Fruit fly (Drosophila melanogaster): ENCODE measurements around the gene CG11068.

CG11068 gene

DNA sequence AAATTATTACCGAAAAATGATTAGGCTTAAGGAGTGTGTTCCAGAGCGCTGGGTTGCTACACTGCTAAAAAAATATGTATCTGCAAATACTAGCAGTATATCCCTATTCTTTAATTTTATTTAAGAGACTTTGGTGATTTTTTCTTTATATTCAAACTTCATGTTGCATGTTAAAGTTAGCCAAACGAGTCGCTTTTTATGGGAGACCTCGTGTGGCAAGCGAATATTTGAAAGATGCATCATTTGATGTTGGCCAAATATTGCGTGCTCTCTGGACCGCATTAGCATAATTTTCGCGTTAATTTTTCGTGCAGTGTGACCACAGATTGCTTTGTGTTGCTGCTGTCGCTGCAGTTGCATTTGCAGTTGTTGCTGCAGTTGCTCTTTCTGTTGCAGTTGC is 47.9 kb upstream of the CG11068 start:
- TF ChIP-seq CG6276 (GFP tag; optimal IDR thresholded peaks at IDR 0.05) (peak; percentile 32), svp (GFP tag) (no peak), OdsH (GFP tag; optimal IDR thresholded peaks at IDR 0.05) (peak; percentile 11), CG4318 (GFP tag; optimal IDR thresholded peaks at IDR 0.05) (peak; percentile 15), eg (GFP tag; IDR thresholded peaks at IDR 0.05) (no peak), Eip78C (GFP tag) (peak; percentile 54), CG6163 (GFP tag; IDR thresholded peaks at IDR 0.05) (no peak), CG8119 (GFP tag; IDR thresholded peaks at IDR 0.05) (peak; percentile 45; the same call in 2 of the 3 replicates), CG32006 (GFP tag; optimal IDR thresholded peaks at IDR 0.05) (peak; percentile 57), Sox15 (GFP tag; optimal IDR thresholded peaks at IDR 0.05) (no peak), CG15336 (GFP tag; IDR thresholded peaks at IDR 0.05) (peak; percentile 44), Hr4 (GFP tag; optimal IDR thresholded peaks at IDR 0.05) (peak; percentile 51)

DNA sequence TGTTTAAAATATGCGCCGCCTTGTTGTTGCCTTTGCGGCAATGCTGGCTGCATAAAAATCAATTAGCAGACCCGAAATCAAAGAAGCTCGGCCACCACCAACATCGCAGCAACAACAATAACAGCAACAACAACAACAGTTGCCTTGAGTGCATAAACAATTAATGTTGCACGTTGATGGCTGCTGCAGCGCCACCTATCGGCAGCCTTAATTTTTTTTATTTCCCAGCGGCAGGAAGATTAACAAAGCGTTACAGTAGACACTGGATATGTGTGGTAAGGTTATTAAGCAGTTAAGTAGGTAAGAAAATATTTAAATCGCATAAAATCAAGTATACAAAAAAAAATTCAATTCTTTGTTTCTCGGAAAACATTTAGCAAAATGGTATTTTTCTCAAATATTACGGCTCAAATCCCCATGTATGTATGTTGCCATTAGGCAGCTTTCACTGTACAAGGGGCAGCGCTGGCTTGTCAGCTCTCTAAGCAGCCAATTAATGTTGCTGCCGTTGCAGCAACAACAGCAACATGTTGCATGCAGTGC is 46.0 kb upstream of the CG11068 start:
- peak; percentile 43 for TF ChIP-seq Hr39 (GFP tag; optimal IDR thresholded peaks at IDR 0.05)
- TF ChIP-seq fd85E (GFP tag; optimal IDR thresholded peaks at IDR 0.05) = no peak
- TF ChIP-seq CG8119 (GFP tag; IDR thresholded peaks at IDR 0.05) = peak; percentile 79
- TF ChIP-seq Sox15 (GFP tag; optimal IDR thresholded peaks at IDR 0.05) = no peak
- peak; percentile 63 for TF ChIP-seq pdm3 (GFP tag; optimal IDR thresholded peaks at IDR 0.05)
- no peak for TF ChIP-seq salr (GFP tag; optimal IDR thresholded peaks at IDR 0.05)
- TF ChIP-seq cyc (GFP tag; optimal IDR thresholded peaks at IDR 0.05) = peak; percentile 8
- no peak for TF ChIP-seq fd59A (GFP tag; optimal IDR thresholded peaks at IDR 0.05)
- TF ChIP-seq CG8632 (GFP tag; optimal IDR thresholded peaks at IDR 0.05) = peak; percentile 15
- TF ChIP-seq lz (GFP tag; optimal IDR thresholded peaks at IDR 0.05) = peak; percentile 36
- TF ChIP-seq vri (GFP tag; optimal IDR thresholded peaks at IDR 0.05) = no peak
- TF ChIP-seq Smox (GFP tag; optimal IDR thresholded peaks at IDR 0.05) = no peak
- TF ChIP-seq Hr4 (GFP tag; optimal IDR thresholded peaks at IDR 0.05) = peak; percentile 84
- peak; percentile 67 for TF ChIP-seq CG6276 (GFP tag; optimal IDR thresholded peaks at IDR 0.05)
- no peak for TF ChIP-seq Ets96B (tag; optimal IDR thresholded peaks at IDR 0.05)
- TF ChIP-seq CG3032 (tag; optimal IDR thresholded peaks at IDR 0.05) = peak; percentile 29
- peak; percentile 70 for TF ChIP-seq CG15336 (GFP tag; IDR thresholded peaks at IDR 0.05)
- no peak for TF ChIP-seq CG7368 (GFP tag; optimal IDR thresholded peaks at IDR 0.05)
- TF ChIP-seq CG1621 (tag; optimal IDR thresholded peaks at IDR 0.05) = no peak
- TF ChIP-seq Hr38 (GFP tag; optimal IDR thresholded peaks at IDR 0.05) = no peak
- peak; percentile 29 for TF ChIP-seq Eip75B (GFP tag; optimal IDR thresholded peaks at IDR 0.05)
- no peak for TF ChIP-seq CG34406 (GFP tag; optimal IDR thresholded peaks at IDR 0.05)
- peak; percentile 82 for TF ChIP-seq eg (GFP tag; IDR thresholded peaks at IDR 0.05)
- no peak for TF ChIP-seq spab (GFP tag; optimal IDR thresholded peaks at IDR 0.05)
- no peak for TF ChIP-seq CG6854 (GFP tag; optimal IDR thresholded peaks at IDR 0.05)
- peak; percentile 50 for TF ChIP-seq net (GFP tag; optimal IDR thresholded peaks at IDR 0.05)
- TF ChIP-seq CG10669 (GFP tag; optimal IDR thresholded peaks at IDR 0.05) = peak; percentile 31
- TF ChIP-seq topi (GFP tag; optimal IDR thresholded peaks at IDR 0.05) = peak; percentile 29
- no peak for TF ChIP-seq ss (GFP tag; optimal IDR thresholded peaks at IDR 0.05)
- TF ChIP-seq CG3919 (GFP tag; optimal IDR thresholded peaks at IDR 0.05) = peak; percentile 49
- TF ChIP-seq CG6163 (GFP tag; IDR thresholded peaks at IDR 0.05) = peak; percentile 60; the same call in 2 of the 3 replicates
- TF ChIP-seq Ets21C (GFP tag; optimal IDR thresholded peaks at IDR 0.05) = peak; percentile 3
- no peak for TF ChIP-seq dsx (GFP tag; optimal IDR thresholded peaks at IDR 0.05; ENCODE audit: poor library complexity, severe bottlenecking)
- no peak for TF ChIP-seq Blimp-1 (GFP tag; optimal IDR thresholded peaks at IDR 0.05)
- TF ChIP-seq CG6808 (GFP tag; optimal IDR thresholded peaks at IDR 0.05) = peak; percentile 11
- peak; percentile 7 for TF ChIP-seq CG11762 (GFP tag; optimal IDR thresholded peaks at IDR 0.05; ENCODE audit: insufficient read depth)
- TF ChIP-seq acj6 (GFP tag; optimal IDR thresholded peaks at IDR 0.05) = peak; percentile 44
- TF ChIP-seq CG31627 (GFP tag; optimal IDR thresholded peaks at IDR 0.05) = peak; percentile 18
- TF ChIP-seq CG8319 (GFP tag; optimal IDR thresholded peaks at IDR 0.05) = no peak
- peak; percentile 78 for TF ChIP-seq CG32006 (GFP tag; optimal IDR thresholded peaks at IDR 0.05)
- peak; percentile 39 for TF ChIP-seq esn (GFP tag; optimal IDR thresholded peaks at IDR 0.05)
- peak; percentile 62 for TF ChIP-seq OdsH (GFP tag; optimal IDR thresholded peaks at IDR 0.05)
- TF ChIP-seq Lpt (GFP tag; optimal IDR thresholded peaks at IDR 0.05) = peak; percentile 43
- TF ChIP-seq CG4318 (GFP tag; optimal IDR thresholded peaks at IDR 0.05) = peak; percentile 56
- TF ChIP-seq Met (GFP tag; optimal IDR thresholded peaks at IDR 0.05) = peak; percentile 17
- no peak for TF ChIP-seq CG11902 (GFP tag; optimal IDR thresholded peaks at IDR 0.05)
- peak; percentile 86 for TF ChIP-seq Eip78C (GFP tag)
